Fruit fly (Drosophila melanogaster): ENCODE data around the gene CG10969.

The CG10969 gene

dm6 chr3L:12804730-12805170 is 23.9 kb upstream of the CG10969 start, which contains the start of gene Atg1 (continued):
- TF ChIP-seq CG9797 (GFP tag; optimal IDR thresholded peaks at IDR 0.05) (peak; percentile 69), CG14014 (GFP tag; IDR thresholded peaks at IDR 0.05) (no peak), vvl (GFP tag; IDR thresholded peaks at IDR 0.05) (no peak), vnd (GFP tag; IDR thresholded peaks at IDR 0.05; ENCODE audit: partially characterized antibody) (no peak), chinmo (GFP tag; IDR thresholded peaks at IDR 0.05; ENCODE audit: partially characterized antibody) (0 out of 4 replicates have a peak, but pooled peaks have one; percentile 52), CG17186 (GFP tag; optimal IDR thresholded peaks at IDR 0.05) (no peak), pb (GFP tag; optimal IDR thresholded peaks at IDR 0.05) (peak; percentile 9), CG16815 (GFP tag; optimal IDR thresholded peaks at IDR 0.05) (no peak), row (GFP tag; IDR thresholded peaks at IDR 0.05) (peak; percentile 37; the same call in 2 of the 3 replicates), caup (GFP tag; optimal IDR thresholded peaks at IDR 0.05; ENCODE audit: severe bottlenecking) (peak; percentile 46), bigmax (GFP tag; optimal IDR thresholded peaks at IDR 0.05) (no peak), CG4617 (GFP tag; optimal IDR thresholded peaks at IDR 0.05; ENCODE audit: borderline replicate concordance) (peak; percentile 39), MBD-R2 (GFP tag; IDR thresholded peaks at IDR 0.05) (peak; percentile 26; the same call in 1 of the 2 replicates), CG8388 (GFP tag; optimal IDR thresholded peaks at IDR 0.05) (no peak), Hand (GFP tag; optimal IDR thresholded peaks at IDR 0.05) (peak; percentile 27), Bgb (GFP tag; IDR thresholded peaks at IDR 0.05; ENCODE audit: partially characterized antibody) (peak; percentile 51; the same call in 1 of the 2 replicates), CG13123 (GFP tag; optimal IDR thresholded peaks at IDR 0.05) (no peak), CHES-1-like (GFP tag; optimal IDR thresholded peaks at IDR 0.05) (peak; percentile 23), CG13894 (tag; optimal IDR thresholded peaks at IDR 0.05) (no peak), CG16813 (GFP tag; IDR thresholded peaks at IDR 0.05; ENCODE audit: partially characterized antibody) (peak; percentile 38; the same call in 1 of the 3 replicates), HLHmδ (GFP tag; optimal IDR thresholded peaks at IDR 0.05) (peak; percentile 51), CG32532 (GFP tag; IDR thresholded peaks at IDR 0.05) (peak; percentile 13; the same call in 1 of the 2 replicates), CG18599 (GFP tag; optimal IDR thresholded peaks at IDR 0.05) (peak; percentile 26), CG12071 (GFP tag; optimal IDR thresholded peaks at IDR 0.05) (peak; percentile 22), exex (tag; optimal IDR thresholded peaks at IDR 0.05) (peak; percentile 71), rib (GFP tag; IDR thresholded peaks at IDR 0.05) (0 out of 2 replicates have a peak, but pooled peaks have one; percentile 20), CG17912 (GFP tag; optimal IDR thresholded peaks at IDR 0.05) (no peak), pzg (GFP tag; optimal IDR thresholded peaks at IDR 0.05) (peak; percentile 62), NC2β (GFP tag; optimal IDR thresholded peaks at IDR 0.05) (no peak), ken (GFP tag; IDR thresholded peaks at IDR 0.05) (peak; percentile 39; the same call in 1 of the 3 replicates), Jarid2 (GFP tag; optimal IDR thresholded peaks at IDR 0.05) (peak; percentile 85), ranshi (GFP tag; IDR thresholded peaks at IDR 0.05) (0 out of 2 replicates have a peak, but pooled peaks have one; percentile 10)

DNA sequence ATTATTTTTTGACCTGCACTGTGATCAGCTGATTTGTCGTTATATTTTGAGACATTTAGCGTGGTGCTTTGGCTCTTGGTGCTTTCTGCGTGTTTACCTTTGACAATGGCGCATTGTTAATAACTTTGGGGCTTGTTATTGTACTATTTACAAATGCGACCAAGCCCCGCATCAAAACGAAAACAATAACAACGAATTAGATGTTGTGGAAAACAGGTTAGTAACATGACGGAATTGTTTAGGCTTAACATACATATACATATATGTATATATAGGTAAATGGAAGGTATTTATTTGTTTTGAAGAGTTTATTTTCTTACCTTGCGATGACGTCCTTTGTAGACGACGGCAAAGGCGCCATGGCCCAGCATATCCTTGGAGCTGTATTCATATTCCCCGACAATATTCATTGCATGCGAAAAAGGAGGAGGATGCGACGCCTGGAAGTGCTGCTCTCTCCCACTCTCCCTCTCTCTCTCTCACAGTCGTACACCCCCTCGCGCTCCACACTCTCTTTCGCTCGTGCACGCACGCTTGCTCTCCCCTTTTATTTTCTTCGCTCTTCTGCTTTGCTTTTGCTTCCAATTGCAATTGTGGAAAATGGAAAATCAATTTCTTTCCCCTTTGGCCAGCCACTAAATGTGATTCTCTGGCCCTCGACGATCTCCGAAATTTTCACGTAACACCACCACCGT is 23.3 kb upstream of the CG10969 start:
- TF ChIP-seq CG7372 (GFP tag; IDR thresholded peaks at IDR 0.05) (0 out of 2 replicates have a peak, but pooled peaks have one; percentile 27), tup (GFP tag; optimal IDR thresholded peaks at IDR 0.05) (no peak), CG30431 (GFP tag; optimal IDR thresholded peaks at IDR 0.05) (no peak), Dll (GFP tag; IDR thresholded peaks at IDR 0.05; ENCODE audit: partially characterized antibody) (peak; percentile 53; the same call in 1 of the 4 replicates), CG1832 (GFP tag; optimal IDR thresholded peaks at IDR 0.05) (peak; percentile 68), Doc3 (GFP tag; IDR thresholded peaks at IDR 0.05; ENCODE audit: partially characterized antibody) (peak; percentile 22; the same call in 1 of the 3 replicates), sna (GFP tag; IDR thresholded peaks at IDR 0.05; ENCODE audit: partially characterized antibody) (0 out of 2 replicates have a peak, but pooled peaks have one; percentile 14), Awh (GFP tag; IDR thresholded peaks at IDR 0.05) (peak; percentile 44), lola (GFP tag; optimal IDR thresholded peaks at IDR 0.05) (no peak), CG30403 (GFP tag; optimal IDR thresholded peaks at IDR 0.05) (peak; percentile 17), nom (GFP tag; optimal IDR thresholded peaks at IDR 0.05) (peak; percentile 52), Meics (GFP tag; optimal IDR thresholded peaks at IDR 0.05) (peak; percentile 30), CG9727 (GFP tag; optimal IDR thresholded peaks at IDR 0.05) (peak; percentile 45), Mrtf (GFP tag; IDR thresholded peaks at IDR 0.05) (no peak), grau (tag; optimal IDR thresholded peaks at IDR 0.05) (peak; percentile 17), hbn (GFP tag; IDR thresholded peaks at IDR 0.05; ENCODE audit: partially characterized antibody) (0 out of 2 replicates have a peak, but pooled peaks have one; percentile 28)
